Worm (Caenorhabditis elegans) whole organism, L3 larva: ENCODE measurements around the gene K09E3.7.

ENCODE experiments used
- R02D3.7 ChIP-seq: fragments of 150-350 bp; optimal IDR thresholded peaks from 2 replicates; lab custom pipeline; 2014; ENCODE audit warnings: missing biosample characterization, missing genetic modification characterization
- ceh-28 ChIP-seq: fragments of 150-350 bp; optimal IDR thresholded peaks from 2 replicates; lab custom pipeline; 2014; ENCODE audit warnings: missing biosample characterization, missing genetic modification reagents, missing genetic modification characterization
- ceh-82 ChIP-seq: fragments of 150-350 bp; optimal IDR thresholded peaks from 2 replicates; lab custom pipeline; 2014; ENCODE audit warnings: missing biosample characterization, missing genetic modification characterization
- lsy-12 ChIP-seq: sonication (generic microtip); optimal IDR thresholded peaks from 2 replicates; lab custom pipeline; 2016; ENCODE audit warnings: mild to moderate bottlenecking, missing genetic modification characterization, missing compliant biosample characterization
- nhr-11 ChIP-seq: fragments of 150-350 bp; optimal IDR thresholded peaks from 2 replicates; lab custom pipeline; 2014; ENCODE audit warnings: missing biosample characterization, missing genetic modification characterization
- nhr-67 ChIP-seq: fragments of 150-350 bp; optimal IDR thresholded peaks from 2 replicates; lab custom pipeline; 2014; ENCODE audit warnings: missing biosample characterization, missing genetic modification characterization
- tbx-2 ChIP-seq: sonication (generic microtip); optimal IDR thresholded peaks from 2 replicates; lab custom pipeline; 2016; ENCODE audit warnings: mild to moderate bottlenecking, missing genetic modification characterization, missing compliant biosample characterization

- TF ChIP-seq lsy-12 (tag; lab: Kevin White, UChicago) (no peak), tbx-2 (tag; lab: Kevin White, UChicago) (peak; percentile 4), nhr-67 (tag; lab: Kevin White, UChicago) (no peak), ceh-28 (tag; lab: Kevin White, UChicago) (no peak), nhr-11 (tag; lab: Kevin White, UChicago) (no peak), R02D3.7 (tag; lab: Kevin White, UChicago) (no peak), ceh-82 (no peak)
Measured at ce11 chrX:17138060-17138557, 3.8 kb upstream of the K09E3.7 start, which contains the start of gene cnp-3.
